Worm (Caenorhabditis elegans) whole organism, L4 larva: ENCODE measurements around the gene drn-1.

Experiments
- F26F4.8 ChIP-seq: fragments of 200-800 bp; sonication (Bioruptor generic); conservative IDR thresholded peaks from 2 replicates; pipeline ENCODE4 v1.3.6; 2022; ENCODE audit warnings: missing genetic modification characterization, missing compliant biosample characterization
- F37D6.2 ChIP-seq: sonication (generic microtip); optimal IDR thresholded peaks from 2 replicates; lab custom pipeline; 2016; ENCODE audit warnings: mild to moderate bottlenecking, missing genetic modification characterization, missing compliant biosample characterization
- F49E8.2 ChIP-seq: sonication (generic microtip); optimal IDR thresholded peaks from 2 replicates; lab custom pipeline; 2016; ENCODE audit warnings: missing compliant biosample characterization, mild to moderate bottlenecking, missing genetic modification characterization, borderline replicate concordance
- Y5F2A.4 ChIP-seq: fragments of 200-800 bp; sonication (Bioruptor generic); optimal IDR thresholded peaks from 2 replicates; lab custom pipeline; 2018; ENCODE audit warnings: mild to moderate bottlenecking, missing genetic modification characterization, missing compliant biosample characterization
- aha-1 ChIP-seq: fragments of 150-350 bp; peaks from one replicate; lab custom pipeline; 2014; ENCODE audit warnings: missing biosample characterization, missing genetic modification characterization
- ama-1 ChIP-seq: fragments of 150-350 bp; optimal IDR thresholded peaks from 2 replicates; lab custom pipeline; 2014; ENCODE audit warnings: inconsistent platforms, mixed read lengths
- ceh-28 ChIP-seq: fragments of 150-350 bp; optimal IDR thresholded peaks from 2 replicates; lab custom pipeline; 2014; ENCODE audit warnings: missing biosample characterization, missing genetic modification reagents, missing genetic modification characterization
- ceh-32 ChIP-seq: sonication (generic microtip); optimal IDR thresholded peaks from 2 replicates; lab custom pipeline; 2016; ENCODE audit warnings: mild to moderate bottlenecking, missing genetic modification characterization, missing compliant biosample characterization; ENCODE audit not compliant: poor library complexity
- cey-2 ChIP-seq: sonication (generic microtip); optimal IDR thresholded peaks from 3 replicates; lab custom pipeline; 2017; ENCODE audit warnings: missing genetic modification characterization, mild to moderate bottlenecking, missing compliant biosample characterization, antibody characterized with exemption, borderline replicate concordance; ENCODE audit not compliant: insufficient read depth
- daf-19 ChIP-seq: fragments of 200-800 bp; sonication (Bioruptor generic); conservative IDR thresholded peaks from 2 replicates; pipeline ENCODE4 v1.3.6; 2022; ENCODE audit warnings: missing genetic modification characterization, missing compliant biosample characterization
- dmd-6 ChIP-seq: fragments of 200-800 bp; sonication (Bioruptor generic); IDR thresholded peaks from 2 replicates; pipeline ENCODE4 v1.3.6; 2022; ENCODE audit warnings: missing genetic modification reagents, missing genetic modification characterization, missing compliant biosample characterization
- dpl-1 ChIP-seq: fragments of 150-350 bp; optimal IDR thresholded peaks from 2 replicates; lab custom pipeline; 2014; ENCODE audit warnings: missing biosample characterization, missing genetic modification reagents, missing genetic modification characterization
- duxl-1 ChIP-seq: sonication (generic microtip); optimal IDR thresholded peaks from 2 replicates; lab custom pipeline; 2016; ENCODE audit warnings: mild to moderate bottlenecking, missing genetic modification characterization, moderate library complexity, missing compliant biosample characterization; ENCODE audit not compliant: poor library complexity
- dve-1 ChIP-seq: sonication (generic microtip); optimal IDR thresholded peaks from 2 replicates; lab custom pipeline; 2017; ENCODE audit warnings: antibody characterized with exemption, mild to moderate bottlenecking, missing genetic modification characterization, missing compliant biosample characterization; ENCODE audit not compliant: insufficient read depth
- fkh-10 ChIP-seq: fragments of 150-350 bp; optimal IDR thresholded peaks from 2 replicates; lab custom pipeline; 2014; ENCODE audit warnings: missing biosample characterization, missing genetic modification reagents, missing genetic modification characterization
- fos-1 ChIP-seq: fragments of 150-350 bp; optimal IDR thresholded peaks from 2 replicates; lab custom pipeline; 2014; ENCODE audit warnings: missing biosample characterization, missing genetic modification characterization
- hif-1 ChIP-seq, 2 experiments: sonication (generic microtip); optimal IDR thresholded peaks; 2 replicates each; lab custom pipeline; 2016 to 2017; ENCODE audit warnings: missing compliant biosample characterization in 2 of 2, missing genetic modification characterization in 2 of 2, missing genetic modification reagents in 2 of 2, missing genotype in 2 of 2, mild to moderate bottlenecking in 1 of 2
- hlh-11 ChIP-seq: fragments of 200-800 bp; sonication (Bioruptor generic); optimal IDR thresholded peaks from 2 replicates; lab custom pipeline; 2018; ENCODE audit warnings: mild to moderate bottlenecking, missing genetic modification characterization, missing compliant biosample characterization
- hlh-30 ChIP-seq: sonication (generic microtip); optimal IDR thresholded peaks from 2 replicates; lab custom pipeline; 2017; ENCODE audit warnings: antibody characterized with exemption, mild to moderate bottlenecking, missing genetic modification characterization, missing compliant biosample characterization; ENCODE audit not compliant: insufficient read depth
- hmg-1.1 ChIP-seq: fragments of 200-800 bp; sonication (Bioruptor generic); IDR thresholded peaks from 2 replicates; pipeline ENCODE4 v1.3.6; 2022; ENCODE audit warnings: missing genetic modification reagents, missing genetic modification characterization, missing compliant biosample characterization
- jun-1 ChIP-seq: fragments of 150-350 bp; optimal IDR thresholded peaks from 2 replicates; lab custom pipeline; 2014; ENCODE audit warnings: missing biosample characterization, missing genetic modification reagents, missing genetic modification characterization
- lin-29 ChIP-seq: fragments of 200-800 bp; sonication (Bioruptor generic); IDR thresholded peaks from 2 replicates; pipeline ENCODE4 v1.3.6; 2022; ENCODE audit warnings: missing genetic modification reagents, missing genetic modification characterization, missing compliant biosample characterization
- mdl-1 ChIP-seq, 2 experiments: fragments of 150-350 bp in 1 of 2; sonication (generic microtip) in 1 of 2; optimal IDR thresholded peaks; 2 replicates each; lab custom pipeline; 2014 to 2017; ENCODE audit warnings: missing biosample characterization in 2 of 2, missing genetic modification characterization in 2 of 2
- nhr-10 ChIP-seq: fragments of 150-350 bp; optimal IDR thresholded peaks from 2 replicates; lab custom pipeline; 2014; ENCODE audit warnings: missing biosample characterization, missing genetic modification characterization
- nhr-237 ChIP-seq: sonication (generic microtip); optimal IDR thresholded peaks from 2 replicates; lab custom pipeline; 2017; ENCODE audit warnings: missing biosample characterization, missing genetic modification characterization
- nhr-25 ChIP-seq: sonication (generic microtip); optimal IDR thresholded peaks from 2 replicates; lab custom pipeline; 2017; ENCODE audit warnings: missing genetic modification characterization, mild to moderate bottlenecking, missing compliant biosample characterization, antibody characterized with exemption, moderate library complexity, borderline replicate concordance; ENCODE audit not compliant: insufficient read depth
- nhr-28 ChIP-seq: fragments of 150-350 bp; optimal IDR thresholded peaks from 2 replicates; lab custom pipeline; 2014; ENCODE audit warnings: missing biosample characterization, missing genetic modification characterization
- nhr-41 ChIP-seq: fragments of 200-800 bp; sonication (Bioruptor generic); IDR thresholded peaks from 2 replicates; pipeline ENCODE4 v1.3.6; 2022; ENCODE audit warnings: missing genetic modification reagents, missing genetic modification characterization, missing compliant biosample characterization
- nhr-77 ChIP-seq: fragments of 150-350 bp; optimal IDR thresholded peaks from 2 replicates; lab custom pipeline; 2014; ENCODE audit warnings: missing biosample characterization, missing genetic modification characterization
- pha-4 ChIP-seq, 2 experiments: fragments of 150-350 bp in 1 of 2; fragments of 200-800 bp in 1 of 2; sonication (Bioruptor generic) in 1 of 2; IDR thresholded peaks in 1 of 2; optimal IDR thresholded peaks in 1 of 2; 2 replicates each; pipeline versions ENCODE4 v1.3.6 to Lab custom; 2014 to 2022; ENCODE audit warnings: missing genetic modification characterization in 2 of 2, missing genetic modification reagents in 2 of 2, missing biosample characterization in 1 of 2, missing compliant biosample characterization in 1 of 2
- pqm-1 ChIP-seq: sonication (generic microtip); optimal IDR thresholded peaks from 2 replicates; lab custom pipeline; 2017; ENCODE audit warnings: missing biosample characterization, missing genetic modification characterization
- unc-62 ChIP-seq, 3 experiments: fragments of 150-350 bp in 1 of 3; sonication (generic microtip); optimal IDR thresholded peaks in 2 of 3; peaks in 1 of 3; 1 replicate in 1 of 3; 2 replicates in 2 of 3; lab custom pipeline; 2014 to 2017; ENCODE audit warnings: missing biosample characterization in 3 of 3, missing genetic modification characterization in 3 of 3, missing genetic modification reagents in 3 of 3, missing genotype in 1 of 3

drn-1 gene

ce11 chrII:5307203-5307602 lies 35.6 kb upstream of the drn-1 start:
- no peak for TF ChIP-seq nhr-41 (GFP tag; lab: Robert Waterston, UW)
- TF ChIP-seq mdl-1 (tag; optimal IDR thresholded peaks at IDR 0.05; lab: Kevin White, UChicago) = peak in 1 of 2 experiments; percentile 53
- no peak for TF ChIP-seq daf-19 (GFP tag; lab: Robert Waterston, UW)
- peak; percentile 63 for TF ChIP-seq pqm-1 (tag; lab: Kevin White, UChicago)
- peak; percentile 44 for TF ChIP-seq dve-1 (tag; lab: Kevin White, UChicago)
- peak; percentile 8 for TF ChIP-seq nhr-77 (tag; lab: Kevin White, UChicago)
- TF ChIP-seq nhr-28 = peak; percentile 77
- no peak for TF ChIP-seq nhr-10 (tag; lab: Kevin White, UChicago)
- no peak for TF ChIP-seq ama-1 (lab: Kevin White, UChicago)
- peak; percentile 65 for TF ChIP-seq hlh-30
- TF ChIP-seq dmd-6 (GFP tag; lab: Robert Waterston, UW) = peak; percentile 61
- TF ChIP-seq duxl-1 (tag; lab: Kevin White, UChicago) = no peak
- TF ChIP-seq hif-1 (tag; optimal IDR thresholded peaks at IDR 0.05; lab: Kevin White, UChicago) = peak in 1 of 2 experiments; percentile 25
- no peak for TF ChIP-seq hmg-1.1 (GFP tag; lab: Robert Waterston, UW)
- TF ChIP-seq hlh-11 (tag; lab: Kevin White, UChicago) = peak; percentile 49
- no peak for TF ChIP-seq pha-4 (GFP tag; IDR thresholded peaks at IDR 0.05; lab: Robert Waterston, UW)
- no peak for TF ChIP-seq pha-4 (tag; optimal IDR thresholded peaks at IDR 0.05; lab: Kevin White, UChicago)
- peak in 1 of 2 experiments; percentile 66 for TF ChIP-seq unc-62 (GFP tag; optimal IDR thresholded peaks at IDR 0.05 in 1 of 2; lab: Kevin White, UChicago)
- TF ChIP-seq unc-62 (tag; optimal IDR thresholded peaks at IDR 0.05; lab: Kevin White, UChicago) = no peak

ce11 chrII:5306197-5306596 lies 34.6 kb upstream of the drn-1 start:
- no peak for TF ChIP-seq dpl-1 (GFP tag; lab: Kevin White, UChicago)
- peak; percentile 4 for TF ChIP-seq nhr-28
- TF ChIP-seq nhr-25 (tag; lab: Kevin White, UChicago) = no peak
- peak; percentile 95 for TF ChIP-seq aha-1 (tag; lab: Kevin White, UChicago)
- TF ChIP-seq, all 104 proteins: peak for 2

- TF ChIP-seq aha-1 (tag; lab: Kevin White, UChicago) = peak; percentile 4
- TF ChIP-seq cey-2 (tag; lab: Kevin White, UChicago) = no peak
Observed at ce11 chrII:5305121-5305520, 33.5 kb upstream of the drn-1 start.

ce11 chrII:5301810-5302209 lies 30.2 kb upstream of the drn-1 start:
- peak; percentile 81 for TF ChIP-seq aha-1 (tag; lab: Kevin White, UChicago)
- peak; percentile 25 for TF ChIP-seq fkh-10 (GFP tag; lab: Kevin White, UChicago)
- peak in 1 of 2 experiments; percentile 50 for TF ChIP-seq unc-62 (GFP tag; optimal IDR thresholded peaks at IDR 0.05 in 1 of 2; lab: Kevin White, UChicago)
- TF ChIP-seq unc-62 (tag; optimal IDR thresholded peaks at IDR 0.05; lab: Kevin White, UChicago) = no peak
- TF ChIP-seq ceh-32 = no peak
- no peak for TF ChIP-seq fos-1 (tag; lab: Kevin White, UChicago)
- TF ChIP-seq F49E8.2 (tag; lab: Kevin White, UChicago) = no peak
- no peak for TF ChIP-seq ceh-28
- no peak for TF ChIP-seq Y5F2A.4 (GFP tag; lab: Kevin White, UChicago)
- no peak for TF ChIP-seq F37D6.2 (tag; lab: Kevin White, UChicago)
- no peak for TF ChIP-seq jun-1 (tag; lab: Kevin White, UChicago)
- TF ChIP-seq F26F4.8 = no peak

- no peak for TF ChIP-seq nhr-237 (tag; lab: Kevin White, UChicago)
- no peak for TF ChIP-seq lin-29 (GFP tag; lab: Robert Waterston, UW)
- TF ChIP-seq unc-62 (GFP tag; optimal IDR thresholded peaks at IDR 0.05 in 1 of 2; lab: Kevin White, UChicago) = peak in 1 of 2 experiments; percentile 70
- TF ChIP-seq unc-62 (tag; optimal IDR thresholded peaks at IDR 0.05; lab: Kevin White, UChicago) = no peak
Observed at ce11 chrII:5297718-5298117, 26.1 kb upstream of the drn-1 start.
